Worm (Caenorhabditis elegans) whole organism, young adult: ENCODE measurements around the gene T10G3.2.
"Not testable (repeated sequence)": the region's sequence is repeated elsewhere in the genome, so short reads cannot be mapped to it uniquely, and the experiment has no call there.

Source experiments
- B0261.1 ChIP-seq: sonication (generic microtip); optimal IDR thresholded peaks from 2 replicates; lab custom pipeline; 2016; ENCODE audit warnings: mild to moderate bottlenecking, missing genetic modification characterization, moderate library complexity, missing compliant biosample characterization
- ccch-3 ChIP-seq: fragments of 200-800 bp; sonication (Bioruptor generic); optimal IDR thresholded peaks from 2 replicates; lab custom pipeline; 2018; ENCODE audit warnings: mild to moderate bottlenecking, missing genetic modification characterization, missing compliant biosample characterization
- egrh-3 ChIP-seq: fragments of 200-800 bp; sonication (Bioruptor generic); IDR thresholded peaks from 2 replicates; pipeline ENCODE4 v1.3.6; 2022; ENCODE audit warnings: missing genetic modification reagents, missing genetic modification characterization, missing compliant biosample characterization
- ets-4 ChIP-seq: fragments of 200-800 bp; sonication (Bioruptor generic); optimal IDR thresholded peaks from 2 replicates; lab custom pipeline; 2018; ENCODE audit warnings: mild to moderate bottlenecking, missing genetic modification characterization, missing compliant biosample characterization
- lin-35 ChIP-seq, 3 experiments: fragments of 150-350 bp in 2 of 3; sonication (generic microtip) in 1 of 3; optimal IDR thresholded peaks; 2 replicates each; lab custom pipeline; 2014 to 2018; ENCODE audit warnings: missing biosample characterization in 3 of 3, missing genetic modification characterization in 3 of 3, missing genetic modification reagents in 3 of 3
- mxl-1 ChIP-seq: sonication (generic microtip); optimal IDR thresholded peaks from 2 replicates; lab custom pipeline; 2016; ENCODE audit warnings: missing genetic modification characterization, missing compliant biosample characterization
- rcor-1 ChIP-seq: fragments of 200-800 bp; sonication (Bioruptor generic); IDR thresholded peaks from 2 replicates; pipeline ENCODE4 v1.3.6; 2022; ENCODE audit warnings: missing genetic modification reagents, missing genetic modification characterization, missing compliant biosample characterization

DNA sequence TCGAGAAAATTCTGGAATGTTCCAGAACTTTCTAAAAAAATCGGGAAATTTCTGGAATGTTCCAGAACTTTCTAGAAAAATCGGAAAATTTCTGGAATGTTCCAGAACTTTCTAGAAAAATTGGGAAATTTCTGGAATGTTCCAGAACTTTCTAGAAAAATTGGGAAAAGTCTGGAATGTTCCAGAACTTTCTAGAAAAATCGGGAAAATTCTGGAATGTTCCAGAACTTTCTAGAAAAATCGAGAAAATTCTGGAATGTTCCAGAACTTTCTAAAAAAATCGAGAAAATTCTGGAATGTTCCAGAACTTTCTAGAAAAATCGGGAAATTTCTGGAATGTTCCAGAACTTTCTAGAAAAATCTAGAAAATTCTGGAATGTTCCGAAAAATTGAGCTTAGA lies 39.4 kb downstream of the T10G3.2 start:
- not testable (repeated sequence) for TF ChIP-seq mxl-1 (tag; lab: Kevin White, UChicago); rcor-1; B0261.1; ccch-3 (GFP tag; lab: Kevin White, UChicago); ets-4 (GFP tag; lab: Kevin White, UChicago); lin-35 (GFP tag; optimal IDR thresholded peaks at IDR 0.05; lab: Kevin White, UChicago)
- TF ChIP-seq egrh-3, result peak; percentile 67
